Worm (Caenorhabditis elegans) whole organism, young adult: Measurements from ENCODE around the gene cct-5.
A peak's percentile ranks its signal among the peaks of the same experiment; 100 is the strongest.

Experiments
- B0019.2 ChIP-seq: fragments of 200-800 bp; sonication (Bioruptor generic); conservative IDR thresholded peaks from 2 replicates; pipeline ENCODE4 v1.3.6; 2022; ENCODE audit warnings: missing genetic modification reagents, missing genetic modification characterization, missing compliant biosample characterization
- B0261.1 ChIP-seq: sonication (generic microtip); optimal IDR thresholded peaks from 2 replicates; lab custom pipeline; 2016; ENCODE audit warnings: mild to moderate bottlenecking, missing genetic modification characterization, moderate library complexity, missing compliant biosample characterization
- C17E4.6 ChIP-seq: fragments of 200-800 bp; sonication (Bioruptor generic); IDR thresholded peaks from 2 replicates; pipeline ENCODE4 v1.3.6; 2022; ENCODE audit warnings: missing genetic modification reagents, missing genetic modification characterization, missing compliant biosample characterization
- F39B2.1 ChIP-seq: fragments of 200-800 bp; sonication (Bioruptor generic); IDR thresholded peaks from 2 replicates; pipeline ENCODE4 v1.3.6; 2022; ENCODE audit warnings: missing genetic modification reagents, missing genetic modification characterization, missing compliant biosample characterization
- F49E8.2 ChIP-seq: sonication (generic microtip); optimal IDR thresholded peaks from 3 replicates; lab custom pipeline; 2017; ENCODE audit warnings: missing genetic modification characterization, mild to moderate bottlenecking, missing compliant biosample characterization, antibody characterized with exemption, moderate library complexity; ENCODE audit not compliant: insufficient read depth
- F52B5.7 ChIP-seq: sonication (generic microtip); optimal IDR thresholded peaks from 2 replicates; lab custom pipeline; 2016; ENCODE audit warnings: mild to moderate bottlenecking, missing genetic modification characterization, missing compliant biosample characterization
- F55B11.4 ChIP-seq: sonication (generic microtip); optimal IDR thresholded peaks from 2 replicates; lab custom pipeline; 2016; ENCODE audit warnings: missing compliant biosample characterization, missing genetic modification characterization, borderline replicate concordance; ENCODE audit not compliant: insufficient read depth
- F57C9.4 ChIP-seq: sonication (generic microtip); optimal IDR thresholded peaks from 2 replicates; lab custom pipeline; 2017; ENCODE audit warnings: mild to moderate bottlenecking, missing genetic modification characterization, missing compliant biosample characterization
- Y67H2A.10 ChIP-seq: fragments of 200-800 bp; sonication (Bioruptor generic); conservative IDR thresholded peaks from 2 replicates; pipeline ENCODE4 v1.3.6; 2022; ENCODE audit warnings: missing genetic modification reagents, missing genetic modification characterization, missing compliant biosample characterization
- ama-1 ChIP-seq, 3 experiments: fragments of 150-350 bp in 1 of 3; sonication (generic microtip) in 2 of 3; optimal IDR thresholded peaks; 2 replicates each; lab custom pipeline; 2014 to 2018; ENCODE audit warnings: missing biosample characterization in 2 of 3, missing genetic modification characterization in 2 of 3, missing genetic modification reagents in 2 of 3
- aptf-3 ChIP-seq: fragments of 200-800 bp; sonication (Bioruptor generic); IDR thresholded peaks from 2 replicates; pipeline ENCODE4 v1.3.6; 2022; ENCODE audit warnings: missing genetic modification characterization, missing compliant biosample characterization
- attf-3 ChIP-seq: fragments of 200-800 bp; sonication (Bioruptor generic); conservative IDR thresholded peaks from 2 replicates; pipeline ENCODE4 v1.3.6; 2022; ENCODE audit warnings: missing genetic modification reagents, missing genetic modification characterization, missing compliant biosample characterization
- ccch-3 ChIP-seq: fragments of 200-800 bp; sonication (Bioruptor generic); optimal IDR thresholded peaks from 2 replicates; lab custom pipeline; 2018; ENCODE audit warnings: mild to moderate bottlenecking, missing genetic modification characterization, missing compliant biosample characterization
- cebp-1 ChIP-seq, 2 experiments: fragments of 200-800 bp in 1 of 2; sonication (Bioruptor generic) in 1 of 2; sonication (generic microtip) in 1 of 2; IDR thresholded peaks in 1 of 2; optimal IDR thresholded peaks in 1 of 2; 2 replicates each; pipeline versions ENCODE4 v1.3.6 to Lab custom; 2017 to 2022; ENCODE audit warnings: missing compliant biosample characterization in 2 of 2, missing genetic modification characterization in 2 of 2, mild to moderate bottlenecking in 1 of 2, missing genetic modification reagents in 1 of 2, moderate library complexity in 1 of 2
- ceh-27 ChIP-seq: fragments of 200-800 bp; sonication (Bioruptor generic); optimal IDR thresholded peaks from 2 replicates; lab custom pipeline; 2018; ENCODE audit warnings: mild to moderate bottlenecking, missing genetic modification characterization, moderate library complexity, missing compliant biosample characterization
- ceh-91 ChIP-seq: fragments of 200-800 bp; sonication (Bioruptor generic); IDR thresholded peaks from 2 replicates; pipeline ENCODE4 v1.3.6; 2022; ENCODE audit warnings: missing genetic modification reagents, missing genetic modification characterization, missing compliant biosample characterization
- die-1 ChIP-seq: sonication (generic microtip); optimal IDR thresholded peaks from 2 replicates; lab custom pipeline; 2016; ENCODE audit warnings: missing genotype, mild to moderate bottlenecking, missing genetic modification characterization, missing compliant biosample characterization
- dpl-1 ChIP-seq: fragments of 150-350 bp; optimal IDR thresholded peaks from 2 replicates; lab custom pipeline; 2014; ENCODE audit warnings: missing biosample characterization, missing genetic modification reagents, missing genetic modification characterization
- fkh-3 ChIP-seq: sonication (generic microtip); optimal IDR thresholded peaks from 2 replicates; lab custom pipeline; 2016; ENCODE audit warnings: mild to moderate bottlenecking, missing genetic modification characterization, missing compliant biosample characterization
- hmg-20 ChIP-seq: fragments of 200-800 bp; sonication (Bioruptor generic); IDR thresholded peaks from 2 replicates; pipeline ENCODE4 v1.3.6; 2022; ENCODE audit warnings: missing genetic modification reagents, missing genetic modification characterization, missing compliant biosample characterization
- let-607 ChIP-seq, 2 experiments: fragments of 200-800 bp in 1 of 2; sonication (Bioruptor generic) in 1 of 2; sonication (generic microtip) in 1 of 2; optimal IDR thresholded peaks; 2 replicates each; lab custom pipeline; 2016 to 2018; ENCODE audit warnings: mild to moderate bottlenecking in 2 of 2, missing compliant biosample characterization in 2 of 2, missing genetic modification characterization in 2 of 2, moderate library complexity in 2 of 2, missing genotype in 1 of 2
- lin-26 ChIP-seq: fragments of 200-800 bp; sonication (Bioruptor generic); IDR thresholded peaks from 2 replicates; pipeline ENCODE4 v1.3.6; 2022; ENCODE audit warnings: missing genetic modification reagents, missing genetic modification characterization, missing compliant biosample characterization
- lin-35 ChIP-seq, 3 experiments: fragments of 150-350 bp in 2 of 3; sonication (generic microtip) in 1 of 3; optimal IDR thresholded peaks; 2 replicates each; lab custom pipeline; 2014 to 2018; ENCODE audit warnings: missing biosample characterization in 3 of 3, missing genetic modification characterization in 3 of 3, missing genetic modification reagents in 3 of 3
- lin-40 ChIP-seq: sonication (generic microtip); optimal IDR thresholded peaks from 2 replicates; lab custom pipeline; 2016; ENCODE audit warnings: missing genetic modification characterization, mild to moderate bottlenecking, missing compliant biosample characterization, missing genotype, missing genetic modification reagents
- lin-54 ChIP-seq: fragments of 200-800 bp; sonication (Bioruptor generic); optimal IDR thresholded peaks from 2 replicates; lab custom pipeline; 2018; ENCODE audit warnings: mild to moderate bottlenecking, missing genetic modification characterization, missing compliant biosample characterization
- lir-1 ChIP-seq: fragments of 200-800 bp; sonication (Bioruptor generic); conservative IDR thresholded peaks from 2 replicates; pipeline ENCODE4 v1.3.6; 2022; ENCODE audit warnings: missing genetic modification reagents, missing genetic modification characterization, missing compliant biosample characterization
- madf-8 ChIP-seq: fragments of 200-800 bp; sonication (Bioruptor generic); conservative IDR thresholded peaks from 2 replicates; pipeline ENCODE4 v1.3.6; 2022; ENCODE audit warnings: missing genetic modification reagents, missing genetic modification characterization, missing compliant biosample characterization
- mcd-1 ChIP-seq: fragments of 200-800 bp; sonication (Bioruptor generic); IDR thresholded peaks from 2 replicates; pipeline ENCODE4 v1.3.6; 2022; ENCODE audit warnings: missing genetic modification reagents, missing genetic modification characterization, missing compliant biosample characterization
- mes-4 ChIP-seq: sonication (generic microtip); optimal IDR thresholded peaks from 2 replicates; lab custom pipeline; 2016; ENCODE audit warnings: missing genotype, missing genetic modification characterization, missing compliant biosample characterization
- mxl-1 ChIP-seq: sonication (generic microtip); optimal IDR thresholded peaks from 2 replicates; lab custom pipeline; 2016; ENCODE audit warnings: missing genetic modification characterization, missing compliant biosample characterization
- nfya-1 ChIP-seq: sonication (generic microtip); optimal IDR thresholded peaks from 2 replicates; lab custom pipeline; 2017; ENCODE audit warnings: antibody characterized with exemption, missing compliant biosample characterization, missing genetic modification characterization, borderline replicate concordance; ENCODE audit not compliant: insufficient read depth
- nfyb-1 ChIP-seq: fragments of 200-800 bp; sonication (Bioruptor generic); IDR thresholded peaks from 2 replicates; pipeline ENCODE4 v1.3.6; 2022; ENCODE audit warnings: missing genetic modification reagents, missing genetic modification characterization, missing compliant biosample characterization
- nhr-179 ChIP-seq: sonication (generic microtip); optimal IDR thresholded peaks from 2 replicates; lab custom pipeline; 2016; ENCODE audit warnings: mild to moderate bottlenecking, missing genetic modification characterization, missing compliant biosample characterization
- pbrm-1 ChIP-seq: fragments of 200-800 bp; sonication (Bioruptor generic); IDR thresholded peaks from 2 replicates; pipeline ENCODE4 v1.3.6; 2022; ENCODE audit warnings: missing genetic modification reagents, missing genetic modification characterization, missing compliant biosample characterization
- sdz-38 ChIP-seq: sonication (generic microtip); optimal IDR thresholded peaks from 2 replicates; lab custom pipeline; 2016; ENCODE audit warnings: missing genotype, missing genetic modification characterization, missing compliant biosample characterization
- sea-2 ChIP-seq: fragments of 200-800 bp; sonication (Bioruptor generic); IDR thresholded peaks from 2 replicates; pipeline ENCODE4 v1.3.6; 2022; ENCODE audit warnings: missing genetic modification characterization, missing compliant biosample characterization
- snpc-1.1 ChIP-seq: sonication (generic microtip); optimal IDR thresholded peaks from 2 replicates; lab custom pipeline; 2017; ENCODE audit warnings: missing genetic modification characterization, mild to moderate bottlenecking, missing compliant biosample characterization, antibody characterized with exemption, moderate library complexity, missing genotype, missing genetic modification reagents; ENCODE audit not compliant: insufficient read depth
- snpc-3.4 ChIP-seq: sonication (generic microtip); optimal IDR thresholded peaks from 2 replicates; lab custom pipeline; 2017; ENCODE audit warnings: missing genetic modification characterization, mild to moderate bottlenecking, missing compliant biosample characterization, antibody characterized with exemption, moderate library complexity, missing genotype, missing genetic modification reagents
- unc-62 ChIP-seq: fragments of 150-350 bp; optimal IDR thresholded peaks from 2 replicates; lab custom pipeline; 2014; ENCODE audit warnings: missing biosample characterization, missing genetic modification reagents, missing genetic modification characterization
- zfh-2 ChIP-seq: fragments of 200-800 bp; sonication (Bioruptor generic); conservative IDR thresholded peaks from 2 replicates; pipeline ENCODE4 v1.3.6; 2022; ENCODE audit warnings: missing genetic modification reagents, missing genetic modification characterization, missing compliant biosample characterization
- zim-3 ChIP-seq: sonication (generic microtip); optimal IDR thresholded peaks from 2 replicates; lab custom pipeline; 2017; ENCODE audit warnings: mild to moderate bottlenecking, missing genetic modification characterization, moderate library complexity, missing compliant biosample characterization
- ztf-18 ChIP-seq: sonication (generic microtip); optimal IDR thresholded peaks from 2 replicates; lab custom pipeline; 2016; ENCODE audit warnings: missing genotype, mild to moderate bottlenecking, missing genetic modification characterization, missing compliant biosample characterization
- ztf-22 ChIP-seq: fragments of 200-800 bp; sonication (Bioruptor generic); optimal IDR thresholded peaks from 2 replicates; lab custom pipeline; 2018; ENCODE audit warnings: mild to moderate bottlenecking, missing genetic modification characterization, moderate library complexity, missing compliant biosample characterization
- ztf-25 ChIP-seq: fragments of 200-800 bp; sonication (Bioruptor generic); IDR thresholded peaks from 2 replicates; pipeline ENCODE4 v1.3.6; 2022; ENCODE audit warnings: missing genetic modification reagents, missing genetic modification characterization, missing compliant biosample characterization
- ztf-3 ChIP-seq: fragments of 200-800 bp; sonication (Bioruptor generic); optimal IDR thresholded peaks from 2 replicates; lab custom pipeline; 2018; ENCODE audit warnings: mild to moderate bottlenecking, missing genetic modification characterization, missing compliant biosample characterization
- ztf-6 ChIP-seq: fragments of 200-800 bp; sonication (Bioruptor generic); IDR thresholded peaks from 2 replicates; pipeline ENCODE4 v1.3.6; 2022; ENCODE audit warnings: missing genetic modification reagents, missing genetic modification characterization, missing compliant biosample characterization

cct-5 gene

ce11 chrIII:4470793-4471192 lies 37.1 kb downstream of the cct-5 start (continued):
- TF ChIP-seq cebp-1 (GFP tag; IDR thresholded peaks at IDR 0.05; lab: Robert Waterston, UW) (no peak), cebp-1 (tag; optimal IDR thresholded peaks at IDR 0.05; lab: Kevin White, UChicago) (peak; percentile 72), dpl-1 (GFP tag; lab: Kevin White, UChicago) (no peak), F57C9.4 (peak; percentile 72), lin-54 (GFP tag; lab: Kevin White, UChicago) (peak; percentile 53), nfyb-1 (peak; percentile 84), aptf-3 (GFP tag; lab: Robert Waterston, UW) (0 out of 2 replicates have a peak, but pooled peaks have one; percentile 75), ceh-91 (0 out of 2 replicates have a peak, but pooled peaks have one; percentile 20), F49E8.2 (tag; lab: Kevin White, UChicago) (peak; percentile 75), lin-35 (GFP tag; optimal IDR thresholded peaks at IDR 0.05; lab: Kevin White, UChicago) (peak in 1 of 3 experiments; percentile 68), ztf-18 (tag; lab: Kevin White, UChicago) (peak; percentile 73), unc-62 (GFP tag; lab: Kevin White, UChicago) (no peak), nfya-1 (tag; lab: Kevin White, UChicago) (no peak), lin-26 (peak; percentile 88), mxl-1 (tag; lab: Kevin White, UChicago) (peak; percentile 78), madf-8 (no peak; the same call in 1 of the 2 replicates), nhr-179 (tag; lab: Kevin White, UChicago) (no peak), fkh-3 (peak; percentile 75), zim-3 (tag; lab: Kevin White, UChicago) (peak; percentile 52), hmg-20 (GFP tag; lab: Robert Waterston, UW) (peak; percentile 54; the same call in 1 of the 2 replicates), ama-1 (optimal IDR thresholded peaks at IDR 0.05; lab: Kevin White, UChicago) (no peak), ama-1 (GFP tag; optimal IDR thresholded peaks at IDR 0.05; lab: Kevin White, UChicago) (peak in 1 of 2 experiments; percentile 84), sea-2 (GFP tag; lab: Robert Waterston, UW) (peak; percentile 64; the same call in 1 of the 2 replicates), die-1 (tag; lab: Kevin White, UChicago) (peak; percentile 80), mes-4 (tag; lab: Kevin White, UChicago) (peak; percentile 78), attf-3 (GFP tag; lab: Robert Waterston, UW) (no peak; the same call in 1 of the 2 replicates), Y67H2A.10 (GFP tag; lab: Robert Waterston, UW) (peak; percentile 72), zfh-2 (no peak), ccch-3 (no peak), ztf-6 (GFP tag; lab: Robert Waterston, UW) (peak; percentile 59; the same call in 1 of the 2 replicates), B0019.2 (GFP tag; lab: Robert Waterston, UW) (peak; percentile 53; the same call in 1 of the 2 replicates), B0261.1 (peak; percentile 93), snpc-1.1 (no peak), C17E4.6 (GFP tag; lab: Robert Waterston, UW) (0 out of 2 replicates have a peak, but pooled peaks have one; percentile 36), ztf-22 (GFP tag; lab: Kevin White, UChicago) (peak; percentile 48), let-607 (tag; optimal IDR thresholded peaks at IDR 0.05; lab: Kevin White, UChicago) (peak; percentile 55 to 67), mcd-1 (peak; percentile 70), pbrm-1 (peak; percentile 84), ztf-3 (GFP tag; lab: Kevin White, UChicago) (no peak), lir-1 (GFP tag; lab: Robert Waterston, UW) (peak; percentile 61; the same call in 1 of the 2 replicates), snpc-3.4 (tag; lab: Kevin White, UChicago) (no peak), ztf-25 (peak; percentile 67; the same call in 1 of the 2 replicates), F39B2.1 (GFP tag; lab: Robert Waterston, UW) (no peak), lin-40 (tag; lab: Kevin White, UChicago) (peak; percentile 74), sdz-38 (no peak), F55B11.4 (no peak), ceh-27 (GFP tag; lab: Kevin White, UChicago) (peak; percentile 67), F52B5.7 (tag; lab: Kevin White, UChicago) (peak; percentile 83)
